Fruit fly (Drosophila melanogaster): ENCODE measurements around the gene ClC-a.

The ClC-a gene

dm6 chr3R:11778879-11779278 is 34.1 kb downstream of the ClC-a start:
- TF ChIP-seq Snoo (tag; optimal IDR thresholded peaks at IDR 0.05) (no peak), CG8159 (tag; optimal IDR thresholded peaks at IDR 0.05) (no peak), EcR (GFP tag; optimal IDR thresholded peaks at IDR 0.05) (no peak), CG4496 (GFP tag; IDR thresholded peaks at IDR 0.05) (peak; percentile 82), Pif1A (GFP tag; optimal IDR thresholded peaks at IDR 0.05) (no peak), fd96Ca (GFP tag; IDR thresholded peaks at IDR 0.05) (peak; percentile 84), D1 (tag; optimal IDR thresholded peaks at IDR 0.05) (no peak), CG8301 (tag; optimal IDR thresholded peaks at IDR 0.05) (no peak), CG12605 (GFP tag; IDR thresholded peaks at IDR 0.05) (0 out of 2 replicates have a peak, but pooled peaks have one; percentile 15), CG14655 (GFP tag; optimal IDR thresholded peaks at IDR 0.05) (no peak), CG9948 (tag; optimal IDR thresholded peaks at IDR 0.05) (no peak), Ets98B (GFP tag; IDR thresholded peaks at IDR 0.05) (peak; percentile 78), Pif1B (GFP tag; optimal IDR thresholded peaks at IDR 0.05) (no peak), CG17806 (tag; optimal IDR thresholded peaks at IDR 0.05) (no peak), CG15710 (tag; optimal IDR thresholded peaks at IDR 0.05) (no peak), CG13204 (GFP tag; optimal IDR thresholded peaks at IDR 0.05) (no peak), CG34367 (tag; optimal IDR thresholded peaks at IDR 0.05) (no peak), gl (tag; optimal IDR thresholded peaks at IDR 0.05) (no peak), rn (GFP tag; IDR thresholded peaks at IDR 0.05) (peak; percentile 6; the same call in 1 of the 2 replicates), CG32121 (GFP tag; IDR thresholded peaks at IDR 0.05) (peak; percentile 40; the same call in 1 of the 2 replicates)

- TF ChIP-seq CG15710 (tag; optimal IDR thresholded peaks at IDR 0.05) = peak; percentile 72
- TF ChIP-seq CG9948 (tag; optimal IDR thresholded peaks at IDR 0.05) = peak; percentile 44
- TF ChIP-seq CG14655 (GFP tag; optimal IDR thresholded peaks at IDR 0.05) = peak; percentile 75
- TF ChIP-seq gl (tag; optimal IDR thresholded peaks at IDR 0.05) = peak; percentile 27
- no peak for TF ChIP-seq D1 (tag; optimal IDR thresholded peaks at IDR 0.05)
- TF ChIP-seq CG34367 (tag; optimal IDR thresholded peaks at IDR 0.05) = peak; percentile 57
- TF ChIP-seq CG32121 (GFP tag; IDR thresholded peaks at IDR 0.05) = peak; percentile 57; the same call in 1 of the 2 replicates
- peak; percentile 47 for TF ChIP-seq Pif1A (GFP tag; optimal IDR thresholded peaks at IDR 0.05)
- TF ChIP-seq Ets98B (GFP tag; IDR thresholded peaks at IDR 0.05) = peak; percentile 72
- TF ChIP-seq fd96Ca (GFP tag; IDR thresholded peaks at IDR 0.05) = peak; percentile 67
- no peak for TF ChIP-seq CG17806 (tag; optimal IDR thresholded peaks at IDR 0.05)
- no peak for TF ChIP-seq Pif1B (GFP tag; optimal IDR thresholded peaks at IDR 0.05)
- 0 out of 2 replicates have a peak, but pooled peaks have one; percentile 9 for TF ChIP-seq rn (GFP tag; IDR thresholded peaks at IDR 0.05)
- TF ChIP-seq CG8301 (tag; optimal IDR thresholded peaks at IDR 0.05) = no peak
- 0 out of 2 replicates have a peak, but pooled peaks have one; percentile 5 for TF ChIP-seq CG10348 (GFP tag; IDR thresholded peaks at IDR 0.05)
- peak; percentile 64 for TF ChIP-seq CG12605 (GFP tag; IDR thresholded peaks at IDR 0.05)
- peak; percentile 55 for TF ChIP-seq EcR (GFP tag; optimal IDR thresholded peaks at IDR 0.05)
- peak; percentile 63 for TF ChIP-seq Snoo (tag; optimal IDR thresholded peaks at IDR 0.05)
- TF ChIP-seq CG13204 (GFP tag; optimal IDR thresholded peaks at IDR 0.05) = peak; percentile 61
- TF ChIP-seq CG8159 (tag; optimal IDR thresholded peaks at IDR 0.05) = peak; percentile 57
- TF ChIP-seq CG4496 (GFP tag; IDR thresholded peaks at IDR 0.05) = peak; percentile 44; the same call in 1 of the 3 replicates
These were observed 34.8 kb downstream of the ClC-a start for dm6 chr3R:11778012-11778865.

dm6 chr3R:11777058-11777457 is 35.9 kb downstream of the ClC-a start:
- peak; percentile 32; the same call in 1 of the 2 replicates for TF ChIP-seq Ets98B (GFP tag; IDR thresholded peaks at IDR 0.05)
- TF ChIP-seq CG10348 (GFP tag; IDR thresholded peaks at IDR 0.05) = no peak
- peak; percentile 39 for TF ChIP-seq CG13204 (GFP tag; optimal IDR thresholded peaks at IDR 0.05)
- peak; percentile 26 for TF ChIP-seq Pif1A (GFP tag; optimal IDR thresholded peaks at IDR 0.05)
- peak; percentile 44; the same call in 1 of the 2 replicates for TF ChIP-seq CG12605 (GFP tag; IDR thresholded peaks at IDR 0.05)
- TF ChIP-seq EcR (GFP tag; optimal IDR thresholded peaks at IDR 0.05) = peak; percentile 50
- TF ChIP-seq CG32121 (GFP tag; IDR thresholded peaks at IDR 0.05) = peak; percentile 58
- no peak for TF ChIP-seq CG8301 (tag; optimal IDR thresholded peaks at IDR 0.05)
- peak; percentile 8 for TF ChIP-seq CG14655 (GFP tag; optimal IDR thresholded peaks at IDR 0.05)
- no peak; the same call in 1 of the 3 replicates for TF ChIP-seq CG4496 (GFP tag; IDR thresholded peaks at IDR 0.05)
- TF ChIP-seq Snoo (tag; optimal IDR thresholded peaks at IDR 0.05) = no peak

- TF ChIP-seq CG34367 (tag; optimal IDR thresholded peaks at IDR 0.05) (no peak), CG13204 (GFP tag; optimal IDR thresholded peaks at IDR 0.05) (no peak), fd96Ca (GFP tag; IDR thresholded peaks at IDR 0.05) (no peak), Ets98B (GFP tag; IDR thresholded peaks at IDR 0.05) (no peak), CG32121 (GFP tag; IDR thresholded peaks at IDR 0.05) (no peak), CG10348 (GFP tag; IDR thresholded peaks at IDR 0.05) (no peak), CG14655 (GFP tag; optimal IDR thresholded peaks at IDR 0.05) (no peak)
These were observed 36.8 kb downstream of the ClC-a start for dm6 chr3R:11776068-11776767.

- TF ChIP-seq CG8301 (tag; optimal IDR thresholded peaks at IDR 0.05) (no peak), D1 (tag; optimal IDR thresholded peaks at IDR 0.05) (no peak), CG9948 (tag; optimal IDR thresholded peaks at IDR 0.05) (no peak), EcR (GFP tag; optimal IDR thresholded peaks at IDR 0.05) (no peak), Pif1A (GFP tag; optimal IDR thresholded peaks at IDR 0.05) (no peak), CG15710 (tag; optimal IDR thresholded peaks at IDR 0.05) (no peak), CG13204 (GFP tag; optimal IDR thresholded peaks at IDR 0.05) (no peak), Ets98B (GFP tag; IDR thresholded peaks at IDR 0.05) (no peak), CG10348 (GFP tag; IDR thresholded peaks at IDR 0.05) (no peak), gl (tag; optimal IDR thresholded peaks at IDR 0.05) (no peak), CG12605 (GFP tag; IDR thresholded peaks at IDR 0.05) (no peak), Snoo (tag; optimal IDR thresholded peaks at IDR 0.05) (no peak), rn (GFP tag; IDR thresholded peaks at IDR 0.05) (no peak), CG14655 (GFP tag; optimal IDR thresholded peaks at IDR 0.05) (no peak), CG8159 (tag; optimal IDR thresholded peaks at IDR 0.05) (no peak), Pif1B (GFP tag; optimal IDR thresholded peaks at IDR 0.05) (no peak), CG34367 (tag; optimal IDR thresholded peaks at IDR 0.05) (no peak), CG4496 (GFP tag; IDR thresholded peaks at IDR 0.05) (no peak)
These were observed 37.8 kb downstream of the ClC-a start for dm6 chr3R:11775207-11775606.

Measured in whole organism, pupa.